Worm (Caenorhabditis elegans): ENCODE data around the gene ubc-1.

The ubc-1 gene

DNA sequence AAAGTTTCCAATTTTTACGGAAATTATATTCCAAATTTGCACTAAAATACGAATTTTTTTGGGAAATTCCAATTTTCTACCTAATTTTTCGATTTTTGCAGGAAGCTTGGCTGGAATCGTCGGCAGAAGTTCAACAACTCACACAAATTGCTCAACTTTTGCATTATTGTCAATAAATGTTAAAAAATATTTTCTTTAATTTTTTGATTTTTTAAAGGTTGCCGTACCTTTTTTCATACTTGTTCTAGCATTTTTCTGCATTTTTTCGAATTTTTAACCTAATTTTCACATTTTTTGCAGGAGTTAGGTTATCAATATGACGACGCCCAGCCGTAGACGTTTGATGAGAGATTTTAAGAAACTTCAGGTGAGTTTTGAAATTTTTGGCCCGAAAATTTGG is at the start of gene ubc-1:
TSS of gene ubc-1 (plus strand) at position 301 of the 400 bp plus-strand sequence.
- TF ChIP-seq W03F9.2 (tag; optimal IDR thresholded peaks at IDR 0.05) (no peak), dao-5 (tag; optimal IDR thresholded peaks at IDR 0.05) (no peak), him-1 (tag; optimal IDR thresholded peaks at IDR 0.05) (no peak)

DNA sequence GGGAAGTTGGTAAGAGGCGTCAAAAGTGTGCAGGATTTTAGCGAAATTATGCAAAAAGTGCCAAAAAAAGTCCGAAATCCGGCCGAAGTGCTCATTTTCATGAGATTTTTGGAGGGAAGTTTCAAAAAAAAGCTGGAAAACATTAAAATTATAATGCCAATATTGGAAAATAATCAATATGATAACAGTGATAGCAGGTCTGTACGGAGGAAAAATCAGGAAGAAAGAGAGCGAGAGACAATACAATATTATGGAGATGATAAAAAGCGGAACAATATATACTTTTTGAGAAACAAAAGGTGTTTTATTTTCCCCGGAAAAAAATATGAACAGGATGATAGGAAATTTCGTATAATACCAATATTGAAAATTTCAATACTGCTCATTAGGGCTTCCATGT is 49.4 kb upstream of the ubc-1 start:
- TF ChIP-seq dao-5 (tag; optimal IDR thresholded peaks at IDR 0.05): no peak
- no peak for TF ChIP-seq W03F9.2 (tag; optimal IDR thresholded peaks at IDR 0.05)
- no peak for TF ChIP-seq him-1 (tag; optimal IDR thresholded peaks at IDR 0.05)

ce11 chrIV:4055297-4055696 is 47.5 kb upstream of the ubc-1 start:
- TF ChIP-seq him-1 (tag; optimal IDR thresholded peaks at IDR 0.05) (no peak), dao-5 (tag; optimal IDR thresholded peaks at IDR 0.05) (no peak), W03F9.2 (tag; optimal IDR thresholded peaks at IDR 0.05) (no peak)

DNA sequence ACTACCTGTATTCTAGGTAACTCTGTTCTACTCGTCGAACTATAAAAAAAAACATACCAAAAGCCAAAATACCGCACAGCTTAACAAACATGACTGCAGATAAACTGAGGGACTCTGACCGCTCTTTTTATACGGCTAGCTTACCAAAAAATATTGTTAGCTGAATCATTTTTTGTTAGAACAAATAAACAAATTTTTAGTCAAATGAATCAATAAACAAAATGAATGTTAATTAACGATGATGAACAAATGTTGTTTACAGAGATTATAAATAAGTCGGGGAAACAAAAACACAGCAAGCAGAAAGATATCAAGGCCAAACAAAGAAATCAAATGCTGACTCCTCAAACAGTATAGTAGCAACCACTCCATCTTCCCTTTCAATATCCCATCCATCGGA is 39.2 kb upstream of the ubc-1 start, which contains the start of gene ilys-6:
TSS of gene ilys-6 (minus strand) at position 101 of the 400 bp plus-strand sequence.
- TF ChIP-seq him-1 (tag; optimal IDR thresholded peaks at IDR 0.05) (no peak), W03F9.2 (tag; optimal IDR thresholded peaks at IDR 0.05) (no peak), dao-5 (tag; optimal IDR thresholded peaks at IDR 0.05) (no peak)

ce11 chrIV:4067336-4067735 is 35.5 kb upstream of the ubc-1 start:
- no peak for TF ChIP-seq him-1 (tag; optimal IDR thresholded peaks at IDR 0.05)
- no peak for TF ChIP-seq dao-5 (tag; optimal IDR thresholded peaks at IDR 0.05)
- TF ChIP-seq W03F9.2 (tag; optimal IDR thresholded peaks at IDR 0.05): no peak

- TF ChIP-seq W03F9.2 (tag; optimal IDR thresholded peaks at IDR 0.05): no peak
Observed at ce11 chrIV:4068480-4068879, 34.3 kb upstream of the ubc-1 start, which contains the start of gene fbxb-55. Gene fbxb-55, plus strand, starts transcription at chrIV:4068780.

ce11 chrIV:4070810-4071209 is 32.0 kb upstream of the ubc-1 start:
- TF ChIP-seq W03F9.2 (tag; optimal IDR thresholded peaks at IDR 0.05) (no peak), him-1 (tag; optimal IDR thresholded peaks at IDR 0.05) (no peak), dao-5 (tag; optimal IDR thresholded peaks at IDR 0.05) (no peak)

- TF ChIP-seq W03F9.2 (tag; optimal IDR thresholded peaks at IDR 0.05): no peak
- TF ChIP-seq dao-5 (tag; optimal IDR thresholded peaks at IDR 0.05): no peak
- TF ChIP-seq him-1 (tag; optimal IDR thresholded peaks at IDR 0.05): no peak
Observed at ce11 chrIV:4072027-4072426, 30.8 kb upstream of the ubc-1 start, which contains the start of gene pqn-75. Gene pqn-75, plus strand, starts transcription at chrIV:4072327.

DNA sequence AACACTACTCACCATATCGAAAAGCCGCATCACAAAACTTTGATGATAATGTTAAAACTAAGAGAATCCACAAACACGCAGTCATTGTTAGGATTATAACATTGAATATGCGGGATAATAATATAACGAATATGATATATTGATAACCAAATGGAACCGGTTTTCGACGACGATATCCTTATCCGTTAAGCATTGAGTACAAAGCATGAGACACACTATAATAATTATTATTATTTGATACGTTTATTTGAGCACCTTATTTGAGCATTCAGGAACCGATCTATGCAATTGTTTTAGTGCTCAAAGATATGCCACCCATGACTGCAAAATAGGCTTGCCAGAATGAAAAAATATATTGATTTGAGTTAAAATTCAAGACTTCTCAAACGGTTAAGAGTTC is 28.2 kb upstream of the ubc-1 start, which contains the start of gene W03D2.9:
TSS of gene W03D2.9 (minus strand) at position 101 of the 400 bp plus-strand sequence.
- TF ChIP-seq him-1 (tag; optimal IDR thresholded peaks at IDR 0.05) (no peak), dao-5 (tag; optimal IDR thresholded peaks at IDR 0.05) (no peak), W03F9.2 (tag; optimal IDR thresholded peaks at IDR 0.05) (no peak)

DNA sequence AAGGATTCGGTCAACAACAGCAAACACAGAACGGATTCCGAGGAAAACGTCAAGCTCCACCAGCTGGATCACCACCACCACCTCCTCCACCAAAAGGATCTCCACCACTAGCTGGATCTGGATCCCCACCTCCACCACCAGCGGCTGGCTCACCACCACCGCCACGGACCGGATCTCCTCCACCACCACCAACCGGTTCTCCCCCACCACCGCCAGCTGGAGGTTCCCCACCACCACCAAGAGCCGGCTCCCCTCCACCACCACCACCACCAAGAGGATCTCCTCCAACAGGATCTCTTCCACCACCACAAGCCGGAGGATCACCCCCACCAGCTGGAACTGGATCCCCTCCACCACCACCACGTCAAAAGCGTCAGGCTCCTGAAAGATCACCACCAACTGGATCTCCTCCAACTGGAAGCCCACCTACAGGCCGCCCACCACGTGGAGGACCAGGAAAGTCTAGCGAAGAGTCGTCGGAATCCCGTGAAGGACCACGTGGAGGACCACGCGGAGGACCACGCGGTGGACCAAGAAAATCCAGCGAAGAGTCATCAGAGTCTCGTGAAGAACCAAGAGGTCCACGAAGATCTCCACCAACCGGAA is 26.0 kb upstream of the ubc-1 start:
- TF ChIP-seq W03F9.2 (tag; optimal IDR thresholded peaks at IDR 0.05): no peak
- no peak for TF ChIP-seq him-1 (tag; optimal IDR thresholded peaks at IDR 0.05)
- no peak for TF ChIP-seq dao-5 (tag; optimal IDR thresholded peaks at IDR 0.05)

- TF ChIP-seq dao-5 (tag; optimal IDR thresholded peaks at IDR 0.05) (no peak), W03F9.2 (tag; optimal IDR thresholded peaks at IDR 0.05) (no peak), him-1 (tag; optimal IDR thresholded peaks at IDR 0.05) (no peak)
Observed at ce11 chrIV:4078901-4079300, 23.9 kb upstream of the ubc-1 start, which contains the start of gene C35B1.8. Gene C35B1.8, minus strand, starts transcription at chrIV:4079001.

ce11 chrIV:4079514-4079913 is 23.3 kb upstream of the ubc-1 start, which contains the start of gene C35B1.4:
Gene C35B1.4, plus strand, starts transcription at chrIV:4079814.
- TF ChIP-seq W03F9.2 (tag; optimal IDR thresholded peaks at IDR 0.05): no peak
- TF ChIP-seq dao-5 (tag; optimal IDR thresholded peaks at IDR 0.05): no peak
- TF ChIP-seq him-1 (tag; optimal IDR thresholded peaks at IDR 0.05): no peak

DNA sequence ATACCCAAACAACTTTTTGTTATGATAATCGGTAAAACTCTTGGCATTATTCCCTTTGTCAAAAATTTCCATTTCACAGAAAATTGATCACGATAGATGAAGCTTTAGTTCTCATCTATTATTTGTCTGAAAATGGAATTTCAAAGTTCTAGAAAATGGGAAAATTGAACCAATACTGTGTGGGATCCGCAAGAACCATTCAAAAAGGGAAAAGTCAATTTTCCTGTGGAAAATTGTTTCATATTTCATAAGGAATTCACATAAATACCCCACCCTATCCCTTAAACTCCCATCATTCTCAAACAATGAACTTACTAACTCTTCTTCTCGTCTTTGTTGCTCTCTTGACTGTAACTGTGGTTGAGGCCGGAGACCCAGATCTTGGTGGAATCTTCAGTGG is 22.0 kb upstream of the ubc-1 start, which contains the start of the genes C35B1.9 and C35B1.3:
TSS of gene C35B1.9 (minus strand) at position 101 of the 400 bp plus-strand sequence.
TSS of gene C35B1.3 (plus strand) at position 306 of the 400 bp plus-strand sequence.
- TF ChIP-seq W03F9.2 (tag; optimal IDR thresholded peaks at IDR 0.05): no peak

DNA sequence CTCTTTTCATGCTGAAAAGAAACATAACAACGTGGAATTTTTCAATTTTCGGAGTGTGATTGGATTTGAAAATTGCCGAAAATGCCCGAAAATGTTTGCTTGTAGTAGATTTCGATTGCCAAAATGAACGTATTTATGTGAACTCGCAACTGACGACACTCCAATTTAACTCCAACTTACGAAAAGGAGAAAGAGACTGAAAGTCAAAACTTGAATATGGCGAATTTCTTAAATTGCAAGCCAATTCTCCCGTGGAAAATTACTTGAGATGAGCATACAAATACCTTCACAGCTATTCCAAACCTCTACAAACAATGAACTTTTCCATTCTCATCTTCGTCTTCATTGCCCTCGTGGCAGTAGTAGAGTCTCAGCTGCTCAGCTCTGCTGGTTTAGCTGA is 20.2 kb upstream of the ubc-1 start:
- no peak for TF ChIP-seq W03F9.2 (tag; optimal IDR thresholded peaks at IDR 0.05)
- TF ChIP-seq him-1 (tag; optimal IDR thresholded peaks at IDR 0.05): no peak
- no peak for TF ChIP-seq dao-5 (tag; optimal IDR thresholded peaks at IDR 0.05)

- TF ChIP-seq him-1 (tag; optimal IDR thresholded peaks at IDR 0.05): no peak
- TF ChIP-seq W03F9.2 (tag; optimal IDR thresholded peaks at IDR 0.05): no peak
- no peak for TF ChIP-seq dao-5 (tag; optimal IDR thresholded peaks at IDR 0.05)
Observed at ce11 chrIV:4083094-4083493, 19.7 kb upstream of the ubc-1 start.

All from whole organism, L4/young adult.